Worm (Caenorhabditis elegans) whole organism, L3 larva: ENCODE results near the gene AC7.3.

ENCODE experiments used
- R02D3.7 ChIP-seq: fragments of 150-350 bp; optimal IDR thresholded peaks from 2 replicates; lab custom pipeline; 2014; ENCODE audit warnings: missing biosample characterization, missing genetic modification characterization
- ZK546.5 ChIP-seq: sonication (generic microtip); optimal IDR thresholded peaks from 2 replicates; lab custom pipeline; 2017; ENCODE audit warnings: missing biosample characterization, missing genetic modification characterization
- ama-1 ChIP-seq: fragments of 150-350 bp; optimal IDR thresholded peaks from 2 replicates; lab custom pipeline; 2018
- ceh-16 ChIP-seq: sonication (generic microtip); optimal IDR thresholded peaks from 2 replicates; lab custom pipeline; 2017; ENCODE audit warnings: missing biosample characterization, missing genetic modification characterization
- ceh-82 ChIP-seq: fragments of 150-350 bp; optimal IDR thresholded peaks from 2 replicates; lab custom pipeline; 2014; ENCODE audit warnings: missing biosample characterization, missing genetic modification characterization
- ceh-9 ChIP-seq: sonication (generic microtip); optimal IDR thresholded peaks from 2 replicates; lab custom pipeline; 2018; ENCODE audit warnings: missing biosample characterization, missing genetic modification characterization
- egl-27 ChIP-seq: sonication (generic microtip); optimal IDR thresholded peaks from 4 replicates; lab custom pipeline; 2017; ENCODE audit warnings: missing biosample characterization, missing genetic modification reagents, missing genetic modification characterization
- egl-5 ChIP-seq: fragments of 150-350 bp; optimal IDR thresholded peaks from 2 replicates; lab custom pipeline; 2017; ENCODE audit warnings: missing biosample characterization, missing genetic modification reagents, missing genetic modification characterization, inconsistent platforms
- eor-1 ChIP-seq, 2 experiments: fragments of 150-350 bp; optimal IDR thresholded peaks; 2 replicates each; lab custom pipeline; 2014 to 2018; ENCODE audit warnings: missing biosample characterization in 2 of 2, missing genetic modification characterization in 2 of 2
- fkh-10 ChIP-seq: sonication (generic microtip); optimal IDR thresholded peaks from 2 replicates; lab custom pipeline; 2017; ENCODE audit warnings: missing biosample characterization, missing genetic modification reagents, missing genetic modification characterization
- fkh-2 ChIP-seq: fragments of 150-350 bp; optimal IDR thresholded peaks from 2 replicates; lab custom pipeline; 2014; ENCODE audit warnings: missing biosample characterization, missing genetic modification reagents, missing genetic modification characterization
- hmg-11 ChIP-seq: sonication (generic microtip); optimal IDR thresholded peaks from 2 replicates; lab custom pipeline; 2016; ENCODE audit warnings: missing genetic modification characterization, missing compliant biosample characterization
- lin-39 ChIP-seq: fragments of 150-350 bp; optimal IDR thresholded peaks from 2 replicates; lab custom pipeline; 2018; ENCODE audit warnings: missing biosample characterization, missing genetic modification reagents, missing genetic modification characterization
- mdl-1 ChIP-seq: fragments of 150-350 bp; optimal IDR thresholded peaks from 2 replicates; lab custom pipeline; 2014; ENCODE audit warnings: missing biosample characterization, missing genetic modification characterization
- mml-1 ChIP-seq: fragments of 150-350 bp; sonication (generic microtip); optimal IDR thresholded peaks from 3 replicates; lab custom pipeline; 2014; ENCODE audit warnings: missing biosample characterization, missing genetic modification characterization
- nfya-1 ChIP-seq: sonication (generic microtip); optimal IDR thresholded peaks from 2 replicates; lab custom pipeline; 2017; ENCODE audit warnings: missing genetic modification characterization, mild to moderate bottlenecking, missing compliant biosample characterization, antibody characterized with exemption, moderate library complexity; ENCODE audit not compliant: insufficient read depth
- nhr-12 ChIP-seq: fragments of 150-350 bp; optimal IDR thresholded peaks from 2 replicates; lab custom pipeline; 2014; ENCODE audit warnings: missing biosample characterization, missing genetic modification characterization
- nhr-25 ChIP-seq: sonication (generic microtip); optimal IDR thresholded peaks from 2 replicates; lab custom pipeline; 2017; ENCODE audit warnings: missing biosample characterization, missing genetic modification characterization
- nhr-43 ChIP-seq: sonication (generic microtip); optimal IDR thresholded peaks from 2 replicates; lab custom pipeline; 2016; ENCODE audit warnings: mild to moderate bottlenecking, missing genetic modification characterization, missing compliant biosample characterization; ENCODE audit not compliant: poor library complexity, severe bottlenecking
- nhr-67 ChIP-seq: fragments of 150-350 bp; optimal IDR thresholded peaks from 2 replicates; lab custom pipeline; 2014; ENCODE audit warnings: missing biosample characterization, missing genetic modification characterization
- nhr-76 ChIP-seq: fragments of 150-350 bp; sonication (generic microtip); optimal IDR thresholded peaks from 5 replicates; lab custom pipeline; 2014; ENCODE audit warnings: missing biosample characterization, missing genetic modification characterization
- nhr-77 ChIP-seq: fragments of 150-350 bp; optimal IDR thresholded peaks from 2 replicates; lab custom pipeline; 2014; ENCODE audit warnings: missing biosample characterization, missing genetic modification characterization
- pha-4 ChIP-seq: fragments of 150-350 bp; optimal IDR thresholded peaks from 2 replicates; lab custom pipeline; 2014; ENCODE audit warnings: missing biosample characterization, missing genetic modification reagents, missing genetic modification characterization
- pqm-1 ChIP-seq: fragments of 150-350 bp; optimal IDR thresholded peaks from 2 replicates; lab custom pipeline; 2017; ENCODE audit warnings: missing biosample characterization, missing genetic modification characterization, inconsistent platforms
- skn-1 ChIP-seq: fragments of 150-350 bp; optimal IDR thresholded peaks from 2 replicates; lab custom pipeline; 2014; ENCODE audit warnings: missing biosample characterization, missing genetic modification characterization
- snpc-4 ChIP-seq: fragments of 150-350 bp; optimal IDR thresholded peaks from 2 replicates; lab custom pipeline; 2014; ENCODE audit warnings: missing biosample characterization, missing genetic modification characterization
- tbx-2 ChIP-seq: sonication (generic microtip); optimal IDR thresholded peaks from 2 replicates; lab custom pipeline; 2016; ENCODE audit warnings: mild to moderate bottlenecking, missing genetic modification characterization, missing compliant biosample characterization
- unc-39 ChIP-seq: sonication (generic microtip); optimal IDR thresholded peaks from 4 replicates; lab custom pipeline; 2017; ENCODE audit warnings: missing biosample characterization, missing genetic modification characterization
- unc-62 ChIP-seq: fragments of 150-350 bp; sonication (generic microtip); optimal IDR thresholded peaks from 4 replicates; lab custom pipeline; 2014; ENCODE audit warnings: missing biosample characterization, missing genetic modification reagents, missing genetic modification characterization
- zag-1 ChIP-seq: fragments of 150-350 bp; optimal IDR thresholded peaks from 2 replicates; lab custom pipeline; 2014; ENCODE audit warnings: missing biosample characterization, missing genetic modification characterization
- ztf-4 ChIP-seq: fragments of 150-350 bp; optimal IDR thresholded peaks from 2 replicates; lab custom pipeline; 2014; ENCODE audit warnings: missing biosample characterization, missing genetic modification characterization

The AC7.3 gene

DNA sequence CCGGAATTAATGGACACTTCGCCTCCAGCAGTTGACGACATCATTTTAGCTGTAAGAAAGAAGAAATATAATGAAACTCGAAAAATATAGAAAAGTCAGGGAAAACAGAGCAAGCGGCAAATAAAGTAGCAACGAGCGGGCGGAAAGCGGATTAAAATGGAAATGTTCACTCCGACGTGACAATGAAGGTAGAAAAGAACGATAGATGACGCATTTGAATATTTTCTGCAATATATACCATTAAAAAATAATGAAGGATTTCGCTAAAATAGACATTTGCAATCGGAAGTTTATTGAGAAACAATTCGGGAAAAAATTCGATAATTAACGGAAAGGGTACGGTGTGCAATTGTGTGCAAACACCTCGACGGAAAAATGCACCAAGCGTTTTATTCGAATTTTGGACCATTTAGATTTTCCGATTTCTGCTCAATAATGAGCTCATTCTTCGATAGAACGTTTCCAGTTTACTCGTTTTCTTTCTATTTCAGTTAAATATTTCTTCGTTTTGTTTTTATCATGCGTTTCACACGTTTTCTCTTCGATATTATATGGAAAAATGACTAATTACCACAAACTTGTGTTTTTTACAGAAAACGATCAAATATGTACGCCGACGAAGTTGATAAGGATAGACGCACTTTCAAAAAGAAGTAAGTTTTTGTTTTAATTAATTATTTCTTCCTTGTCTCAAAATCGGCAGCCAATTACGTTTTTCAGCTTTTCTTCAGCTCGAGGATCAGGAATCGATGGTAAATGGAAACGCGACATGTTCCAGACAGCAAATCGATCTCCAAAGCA is 20.4 kb upstream of the AC7.3 start, which contains the start of the genes snpn-1 and C02B10.4 (continued):
- no peak for TF ChIP-seq ceh-16 (tag; lab: Kevin White, UChicago)
- no peak for TF ChIP-seq ztf-4 (tag; lab: Kevin White, UChicago)
- TF ChIP-seq eor-1 (tag; optimal IDR thresholded peaks at IDR 0.05; lab: Kevin White, UChicago): no peak
- TF ChIP-seq pqm-1: peak; percentile 3
- peak; percentile 76 for TF ChIP-seq lin-39 (tag; lab: Kevin White, UChicago)
- no peak for TF ChIP-seq ceh-82 (tag; lab: Kevin White, UChicago)
- TF ChIP-seq zag-1: no peak

DNA sequence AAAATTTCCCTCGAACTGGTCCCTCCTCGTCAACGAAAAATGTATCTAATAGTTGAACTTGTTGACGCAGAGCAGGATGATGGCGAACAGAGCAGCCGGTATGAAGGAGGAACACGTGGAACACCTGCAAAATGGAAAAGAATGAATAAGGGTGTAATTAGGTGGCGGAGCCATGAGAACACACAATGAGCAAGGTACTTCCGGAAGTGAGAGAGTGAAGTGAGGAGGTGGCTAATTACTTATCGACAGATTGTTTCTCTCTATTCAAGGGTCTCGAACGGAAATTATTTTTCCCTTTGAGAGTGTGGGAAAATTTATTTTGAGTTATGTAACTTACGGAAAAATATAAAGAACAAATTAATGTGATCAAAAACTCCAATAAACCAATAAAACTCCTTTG is 18.2 kb upstream of the AC7.3 start:
- TF ChIP-seq ztf-4 (tag; lab: Kevin White, UChicago) (no peak), nhr-67 (tag; lab: Kevin White, UChicago) (no peak), fkh-2 (tag; lab: Kevin White, UChicago) (no peak), ZK546.5 (no peak), mml-1 (tag; lab: Kevin White, UChicago) (no peak), R02D3.7 (tag; lab: Kevin White, UChicago) (no peak)

- peak; percentile 80 for TF ChIP-seq lin-39 (tag; lab: Kevin White, UChicago)
- peak; percentile 4 for TF ChIP-seq snpc-4
- peak; percentile 19 for TF ChIP-seq hmg-11 (tag; lab: Kevin White, UChicago)
- no peak for TF ChIP-seq skn-1 (tag; lab: Kevin White, UChicago)
- TF ChIP-seq egl-27 (tag; lab: Kevin White, UChicago): peak; percentile 4
- TF ChIP-seq nfya-1: peak; percentile 57
- TF ChIP-seq nhr-12 (tag; lab: Kevin White, UChicago): no peak
- TF ChIP-seq pha-4: peak; percentile 46
Observed at ce11 chrIV:5100145-5100544, 11.5 kb upstream of the AC7.3 start.

- TF ChIP-seq nhr-25 (tag; lab: Kevin White, UChicago): no peak
- no peak for TF ChIP-seq unc-62 (GFP tag; lab: Kevin White, UChicago)
Observed at ce11 chrIV:5101945-5102344, 9.7 kb upstream of the AC7.3 start.

DNA sequence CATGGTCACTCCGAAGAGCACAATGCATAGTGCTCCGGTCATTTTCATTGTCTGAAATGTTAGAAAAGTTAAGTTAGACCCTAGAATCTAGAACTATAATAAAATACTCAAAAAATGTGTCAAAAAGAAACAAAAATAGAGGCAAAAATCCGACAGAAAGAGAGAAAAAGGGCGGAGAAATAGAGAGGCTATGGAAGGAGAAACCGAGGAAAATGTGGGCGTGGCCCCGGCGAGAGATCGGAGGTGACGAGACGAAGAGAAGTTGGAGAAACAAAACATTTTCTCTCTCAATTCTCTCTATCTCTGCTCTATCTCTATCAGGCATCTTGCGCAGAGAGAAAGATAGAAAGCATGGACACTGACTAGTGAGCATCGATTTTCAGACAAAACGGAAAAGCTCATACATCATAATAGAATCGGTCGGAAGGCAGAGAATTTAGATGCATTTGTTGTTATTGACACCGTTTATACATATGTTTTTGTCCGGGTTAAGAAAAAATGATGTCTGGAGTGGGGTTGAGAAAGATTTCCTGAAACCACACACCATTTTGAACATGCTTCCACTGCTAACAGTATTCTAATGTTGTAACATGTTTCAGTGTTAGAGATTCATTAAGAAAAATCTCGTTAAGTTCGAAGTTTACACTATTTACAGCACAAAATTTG is 8.3 kb upstream of the AC7.3 start, which contains the start of gene C02B10.3:
Gene C02B10.3 (minus strand): TSS at position 51 of the 666 bp plus-strand sequence.
- TF ChIP-seq egl-5 (no peak), hmg-11 (tag; lab: Kevin White, UChicago) (peak; percentile 76), R02D3.7 (tag; lab: Kevin White, UChicago) (no peak), nfya-1 (peak; percentile 72), ZK546.5 (no peak), lin-39 (tag; lab: Kevin White, UChicago) (peak; percentile 42), ceh-9 (tag; lab: Kevin White, UChicago) (no peak), pha-4 (peak; percentile 22), fkh-10 (GFP tag; lab: Kevin White, UChicago) (peak; percentile 67)

- TF ChIP-seq nhr-77 (tag; lab: Kevin White, UChicago) (no peak), mdl-1 (no peak), ama-1 (lab: Kevin White, UChicago) (no peak), tbx-2 (tag; lab: Kevin White, UChicago) (no peak), unc-39 (tag; lab: Kevin White, UChicago) (no peak), lin-39 (tag; lab: Kevin White, UChicago) (no peak), nfya-1 (no peak), snpc-4 (no peak), R02D3.7 (tag; lab: Kevin White, UChicago) (no peak), nhr-76 (tag; lab: Kevin White, UChicago) (no peak), nhr-25 (tag; lab: Kevin White, UChicago) (no peak), ceh-9 (tag; lab: Kevin White, UChicago) (no peak), nhr-43 (no peak), skn-1 (tag; lab: Kevin White, UChicago) (no peak)
Observed at ce11 chrIV:5108971-5109370, 2.7 kb upstream of the AC7.3 start.
